Worm (Caenorhabditis elegans): Measurements from ENCODE around the gene srw-72.

DNA sequence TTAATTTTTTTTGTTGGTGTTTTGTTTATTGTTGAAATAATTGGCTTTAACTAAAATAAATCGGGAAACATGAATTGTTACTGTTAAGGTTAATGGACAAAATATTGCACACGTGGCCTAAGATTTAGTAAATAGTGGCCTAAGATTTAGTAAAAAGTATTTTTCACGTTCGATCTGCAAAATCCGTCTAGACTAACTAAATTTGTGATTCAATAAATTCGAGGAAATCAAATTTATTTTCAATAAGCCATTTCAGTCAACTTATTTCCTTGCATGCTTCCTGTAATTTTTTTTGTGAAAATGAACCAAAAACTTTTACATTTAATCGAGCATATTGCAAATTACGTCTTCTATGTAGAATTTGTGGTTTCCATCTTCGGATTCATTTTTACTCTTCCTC, at the start of gene srw-72:
- TF ChIP-seq elt-2 (tag; optimal IDR thresholded peaks at IDR 0.05) (no peak), zag-1 (tag; optimal IDR thresholded peaks at IDR 0.05) (no peak), unc-62 (GFP tag; optimal IDR thresholded peaks at IDR 0.05) (no peak), ceh-9 (tag; optimal IDR thresholded peaks at IDR 0.05) (no peak), ceh-28 (tag; optimal IDR thresholded peaks at IDR 0.05) (no peak), aly-2 (tag; optimal IDR thresholded peaks at IDR 0.05) (no peak), ztf-11 (tag; optimal IDR thresholded peaks at IDR 0.05) (no peak), sea-2 (GFP tag; optimal IDR thresholded peaks at IDR 0.05) (no peak), nfya-1 (tag; optimal IDR thresholded peaks at IDR 0.05; ENCODE audit: insufficient read depth) (no peak), lin-15B (tag; optimal IDR thresholded peaks at IDR 0.05) (no peak), ztf-4 (tag; optimal IDR thresholded peaks at IDR 0.05) (no peak), fos-1 (tag; optimal IDR thresholded peaks at IDR 0.05) (no peak), fkh-10 (GFP tag; optimal IDR thresholded peaks at IDR 0.05) (no peak)
